Worm (Caenorhabditis elegans): ENCODE measurements around the gene C09G1.5.

The C09G1.5 gene

DNA sequence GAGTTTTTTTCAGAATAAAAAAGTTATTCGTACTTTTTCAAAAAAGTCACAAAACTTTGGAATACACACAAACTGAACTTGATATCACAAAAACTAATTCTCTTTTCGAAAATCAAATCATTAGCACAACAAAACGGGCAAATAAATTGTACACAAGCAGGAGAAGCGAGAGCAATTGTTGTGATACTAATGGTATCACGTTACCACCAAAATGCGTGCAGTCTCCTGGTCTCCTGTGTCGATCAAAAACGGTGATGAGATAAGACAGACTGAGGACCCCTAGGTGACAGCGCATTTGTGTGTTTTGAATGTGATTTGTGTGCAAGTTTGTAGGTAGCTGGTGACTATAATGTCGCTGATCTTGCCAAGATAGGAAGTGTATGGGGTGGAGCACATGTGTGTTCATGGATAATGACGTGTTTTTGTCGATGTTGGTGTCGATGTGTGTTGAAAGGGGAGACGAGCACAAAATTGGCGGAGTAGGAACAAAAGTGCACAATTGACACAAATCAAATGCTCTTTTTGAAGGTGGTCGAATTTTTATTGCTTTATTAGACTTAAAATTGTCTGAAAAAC is 19.0 kb upstream of the C09G1.5 start:
- TF ChIP-seq nhr-20 (tag; optimal IDR thresholded peaks at IDR 0.05) = peak; percentile 19
- peak in 1 of 2 experiments; percentile 9 for TF ChIP-seq mdl-1 (tag; optimal IDR thresholded peaks at IDR 0.05)
- peak in 1 of 2 experiments; percentile 26 for TF ChIP-seq lin-35 (GFP tag; optimal IDR thresholded peaks at IDR 0.05)
- no peak for TF ChIP-seq ama-1 (optimal IDR thresholded peaks at IDR 0.05)
- TF ChIP-seq mab-9 (GFP tag; IDR thresholded peaks at IDR 0.05) = no peak
- TF ChIP-seq elt-2 (tag; optimal IDR thresholded peaks at IDR 0.05) = peak; percentile 77

DNA sequence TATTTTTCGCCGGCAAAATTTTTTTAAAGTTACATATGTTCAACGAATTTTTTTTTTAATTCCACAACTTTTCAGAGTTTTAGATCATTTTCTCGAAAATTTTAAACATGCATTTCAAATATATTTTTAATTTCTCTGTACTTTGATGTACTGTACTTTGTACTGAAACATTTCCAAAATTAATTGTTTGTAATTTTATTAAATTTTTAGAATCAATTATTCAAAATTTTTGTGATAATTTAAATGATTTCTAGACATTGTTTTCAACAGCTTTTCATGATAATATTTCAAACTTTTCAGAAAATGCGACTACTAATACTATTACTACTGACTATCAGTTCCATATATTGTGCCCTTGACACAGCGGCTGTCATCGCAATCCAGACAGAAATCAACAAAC is 15.2 kb upstream of the C09G1.5 start, which contains the start of gene mec-5:
TSS of gene mec-5 (plus strand) at position 301 of the 400 bp plus-strand sequence.
- TF ChIP-seq lsy-2 (tag; optimal IDR thresholded peaks at IDR 0.05) = no peak
- TF ChIP-seq nhr-90 (tag; optimal IDR thresholded peaks at IDR 0.05; ENCODE audit: poor library complexity) = no peak
- TF ChIP-seq pag-3 (tag; optimal IDR thresholded peaks at IDR 0.05; ENCODE audit: borderline replicate concordance, insufficient read depth) = no peak
- TF ChIP-seq lin-14 (GFP tag; optimal IDR thresholded peaks at IDR 0.05) = no peak
- no peak for TF ChIP-seq vab-15 (tag; optimal IDR thresholded peaks at IDR 0.05)
- no peak for TF ChIP-seq mab-9 (GFP tag; IDR thresholded peaks at IDR 0.05)
- TF ChIP-seq ama-1 (optimal IDR thresholded peaks at IDR 0.05) = no peak
- no peak for TF ChIP-seq zip-4 (GFP tag; optimal IDR thresholded peaks at IDR 0.05)
- TF ChIP-seq nhr-28 (tag; optimal IDR thresholded peaks at IDR 0.05) = no peak
- TF ChIP-seq nhr-76 (tag; optimal IDR thresholded peaks at IDR 0.05) = no peak

DNA sequence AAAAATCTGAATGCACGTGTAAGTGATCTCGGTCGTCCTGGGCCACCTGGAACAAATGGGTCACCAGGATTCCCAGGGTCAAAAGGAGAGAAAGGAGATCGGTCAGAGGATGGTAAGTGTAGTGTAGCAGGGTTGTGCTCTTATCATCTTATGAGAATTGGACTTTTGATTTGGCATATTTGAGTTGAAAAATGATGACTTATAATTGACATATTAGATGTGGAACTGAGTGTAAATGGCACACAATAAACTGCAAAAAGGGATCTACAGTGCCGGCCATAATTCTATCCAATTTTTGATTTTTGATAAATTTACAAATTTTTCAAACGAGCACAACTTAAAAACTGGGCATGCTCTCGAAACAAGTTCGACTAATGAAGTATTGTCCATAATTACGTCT is 14.7 kb upstream of the C09G1.5 start:
- no peak for TF ChIP-seq efl-1 (optimal IDR thresholded peaks at IDR 0.05)
- TF ChIP-seq efl-1 (GFP tag; optimal IDR thresholded peaks at IDR 0.05 in 1 of 2) = peak in 1 of 2 experiments; percentile 1
- TF ChIP-seq grh-1 (GFP tag; IDR thresholded peaks at IDR 0.05) = no peak
- no peak for TF ChIP-seq irx-1 (tag; optimal IDR thresholded peaks at IDR 0.05)

DNA sequence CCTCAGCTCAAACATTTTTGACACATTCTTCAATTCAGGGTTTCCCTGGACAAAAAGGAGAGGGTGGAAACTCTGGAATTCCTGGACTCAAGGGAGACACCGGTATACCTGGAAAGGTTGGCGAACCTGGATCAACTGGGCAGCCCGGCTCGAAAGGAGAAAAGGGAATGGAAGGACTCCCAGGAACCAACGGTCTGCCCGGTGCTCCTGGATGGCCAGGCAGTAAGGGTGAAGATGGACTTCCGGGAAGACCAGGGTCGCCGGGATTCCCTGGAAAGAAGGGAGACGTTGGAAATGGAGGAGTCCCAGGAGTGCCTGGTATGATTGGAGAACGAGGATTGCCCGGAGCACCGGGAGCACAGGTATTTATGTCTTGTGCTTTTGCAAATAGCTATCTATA is 13.1 kb upstream of the C09G1.5 start:
- TF ChIP-seq nhr-20 (tag; optimal IDR thresholded peaks at IDR 0.05) (no peak), pag-3 (tag; optimal IDR thresholded peaks at IDR 0.05; ENCODE audit: borderline replicate concordance, insufficient read depth) (no peak), isw-1 (GFP tag; IDR thresholded peaks at IDR 0.05) (no peak), fos-1 (tag; optimal IDR thresholded peaks at IDR 0.05) (no peak), nhr-90 (tag; optimal IDR thresholded peaks at IDR 0.05; ENCODE audit: poor library complexity) (no peak), irx-1 (tag; optimal IDR thresholded peaks at IDR 0.05) (no peak), egl-27 (tag; optimal IDR thresholded peaks at IDR 0.05) (no peak), ceh-63 (GFP tag; optimal IDR thresholded peaks at IDR 0.05) (no peak), grh-1 (GFP tag; IDR thresholded peaks at IDR 0.05) (no peak)

DNA sequence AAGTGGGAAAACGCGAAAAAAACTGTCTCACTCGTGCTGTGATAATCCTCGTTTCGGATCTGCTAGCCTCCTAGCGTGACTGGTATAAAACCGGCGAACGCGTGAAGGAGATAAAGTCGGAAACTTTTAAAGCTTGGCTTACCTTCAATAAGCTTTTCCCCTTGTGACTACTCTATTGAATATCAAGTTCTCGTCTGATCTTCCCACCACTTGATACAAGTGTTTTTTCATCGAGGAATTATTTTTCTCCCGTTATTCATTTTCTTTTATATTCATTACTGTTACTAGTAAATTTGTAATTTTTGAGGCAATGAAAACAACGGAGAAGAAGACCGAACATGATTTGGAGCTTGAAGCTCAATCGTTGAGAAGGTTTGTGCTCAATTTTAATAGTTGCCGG is 7.7 kb upstream of the C09G1.5 start, which contains the start of gene col-186:
TSS of gene col-186 (plus strand) at position 301 of the 400 bp plus-strand sequence.
- TF ChIP-seq tbx-2 (tag; optimal IDR thresholded peaks at IDR 0.05) (no peak), dsc-1 (tag; optimal IDR thresholded peaks at IDR 0.05) (no peak), fkh-10 (GFP tag; optimal IDR thresholded peaks at IDR 0.05) (no peak), zag-1 (tag; optimal IDR thresholded peaks at IDR 0.05) (no peak), zip-4 (GFP tag; optimal IDR thresholded peaks at IDR 0.05) (no peak), ztf-11 (tag; optimal IDR thresholded peaks at IDR 0.05) (no peak), ceh-90 (tag; optimal IDR thresholded peaks at IDR 0.05) (no peak), lin-14 (GFP tag; optimal IDR thresholded peaks at IDR 0.05) (no peak), ceh-63 (GFP tag; optimal IDR thresholded peaks at IDR 0.05) (no peak), elt-3 (tag; optimal IDR thresholded peaks at IDR 0.05) (no peak), unc-130 (tag; optimal IDR thresholded peaks at IDR 0.05) (no peak)

DNA sequence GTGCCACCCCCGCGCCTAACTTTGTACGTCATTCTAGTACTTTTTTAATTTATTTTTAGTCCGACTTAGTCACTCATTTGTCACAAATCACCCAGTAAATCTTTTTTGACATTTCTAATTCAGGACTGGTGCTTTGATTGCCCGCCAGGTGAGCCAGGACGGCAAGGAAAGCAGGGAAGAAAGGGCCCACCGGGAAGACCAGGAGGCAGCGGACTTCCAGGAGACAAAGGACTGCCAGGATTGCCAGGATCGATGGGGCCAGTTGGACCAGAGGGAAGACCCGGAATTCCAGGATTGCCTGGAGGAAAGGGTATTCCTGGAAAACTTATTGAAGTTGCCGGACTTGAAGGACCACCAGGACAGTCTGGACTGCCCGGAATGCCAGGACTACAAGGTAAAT is 5.8 kb upstream of the C09G1.5 start:
- TF ChIP-seq ceh-90 (tag; optimal IDR thresholded peaks at IDR 0.05) = no peak
- TF ChIP-seq fkh-10 (GFP tag; optimal IDR thresholded peaks at IDR 0.05) = no peak
- no peak for TF ChIP-seq efl-1 (optimal IDR thresholded peaks at IDR 0.05)
- TF ChIP-seq efl-1 (GFP tag; optimal IDR thresholded peaks at IDR 0.05 in 1 of 2) = peak in 1 of 2 experiments; percentile 82
- no peak for TF ChIP-seq nhr-47 (tag; optimal IDR thresholded peaks at IDR 0.05)
